Worm (Caenorhabditis elegans): Measurements from ENCODE around the gene F07H5.10.

The F07H5.10 gene

ce11 chrII:8806921-8807320 is 1.5 kb downstream of the F07H5.10 start, which contains the start of gene pho-13:
TSS of gene pho-13 (minus strand) at chrII:8807021.
- TF ChIP-seq flh-1 (GFP tag; optimal IDR thresholded peaks at IDR 0.05) (no peak), snpc-4 (tag; optimal IDR thresholded peaks at IDR 0.05) (no peak), sptf-1 (tag; optimal IDR thresholded peaks at IDR 0.05) (no peak), drap-1 (GFP tag; optimal IDR thresholded peaks at IDR 0.05) (no peak)

ce11 chrII:8800830-8801229 is 7.6 kb downstream of the F07H5.10 start, which contains the start of gene appg-2:
TSS of gene appg-2 (plus strand) at chrII:8801130.
- TF ChIP-seq pha-4 (tag; optimal IDR thresholded peaks at IDR 0.05) (no peak), mep-1 (tag; optimal IDR thresholded peaks at IDR 0.05) (no peak), lin-13 (tag; optimal IDR thresholded peaks at IDR 0.05) (no peak), nhr-237 (tag; optimal IDR thresholded peaks at IDR 0.05) (no peak), ztf-11 (tag; optimal IDR thresholded peaks at IDR 0.05) (no peak), ham-2 (GFP tag; optimal IDR thresholded peaks at IDR 0.05) (no peak), M03D4.4 (tag; optimal IDR thresholded peaks at IDR 0.05) (no peak), tbx-8 (GFP tag; optimal IDR thresholded peaks at IDR 0.05) (no peak), mab-5 (tag; optimal IDR thresholded peaks at IDR 0.05) (no peak), unc-39 (tag; optimal IDR thresholded peaks at IDR 0.05) (no peak), zip-8 (tag; optimal IDR thresholded peaks at IDR 0.05) (no peak)

- TF ChIP-seq nhr-237 (tag; optimal IDR thresholded peaks at IDR 0.05) (no peak), blmp-1 (tag; optimal IDR thresholded peaks at IDR 0.05) (no peak), lin-32 (GFP tag; optimal IDR thresholded peaks at IDR 0.05) (no peak), ztf-11 (tag; optimal IDR thresholded peaks at IDR 0.05) (no peak), lin-13 (tag; optimal IDR thresholded peaks at IDR 0.05) (no peak), bed-3 (GFP tag; optimal IDR thresholded peaks at IDR 0.05) (no peak), M03D4.4 (tag; optimal IDR thresholded peaks at IDR 0.05) (no peak), unc-120 (tag; optimal IDR thresholded peaks at IDR 0.05; ENCODE audit: poor library complexity, severe bottlenecking) (no peak)
Observed at ce11 chrII:8799725-8800124, 8.7 kb downstream of the F07H5.10 start.

ce11 chrII:8796391-8796790 is 12.0 kb downstream of the F07H5.10 start:
- TF ChIP-seq unc-62 (GFP tag; optimal IDR thresholded peaks at IDR 0.05) (no peak), cnd-1 (tag; optimal IDR thresholded peaks at IDR 0.05) (no peak), nhr-2 (tag; optimal IDR thresholded peaks at IDR 0.05) (no peak), ces-1 (GFP tag; optimal IDR thresholded peaks at IDR 0.05) (peak; percentile 56), lsy-2 (tag; optimal IDR thresholded peaks at IDR 0.05) (no peak), lin-32 (GFP tag; optimal IDR thresholded peaks at IDR 0.05) (no peak)

ce11 chrII:8795227-8795626 is 13.2 kb downstream of the F07H5.10 start:
- TF ChIP-seq ceh-43 (GFP tag; optimal IDR thresholded peaks at IDR 0.05) (no peak), M03D4.4 (tag; optimal IDR thresholded peaks at IDR 0.05) (no peak), cnd-1 (tag; optimal IDR thresholded peaks at IDR 0.05) (no peak), drap-1 (GFP tag; optimal IDR thresholded peaks at IDR 0.05) (no peak), ztf-11 (tag; optimal IDR thresholded peaks at IDR 0.05) (no peak), bed-3 (GFP tag; optimal IDR thresholded peaks at IDR 0.05) (no peak), ham-2 (GFP tag; optimal IDR thresholded peaks at IDR 0.05) (no peak), lsy-2 (tag; optimal IDR thresholded peaks at IDR 0.05) (no peak), unc-120 (tag; optimal IDR thresholded peaks at IDR 0.05; ENCODE audit: poor library complexity, severe bottlenecking) (no peak), mls-2 (tag; optimal IDR thresholded peaks at IDR 0.05) (no peak), nhr-237 (tag; optimal IDR thresholded peaks at IDR 0.05) (no peak), nhr-28 (tag; optimal IDR thresholded peaks at IDR 0.05) (no peak), blmp-1 (tag; optimal IDR thresholded peaks at IDR 0.05) (no peak), elt-3 (tag; optimal IDR thresholded peaks at IDR 0.05) (no peak), unc-39 (tag; optimal IDR thresholded peaks at IDR 0.05) (no peak), sem-2 (GFP tag; optimal IDR thresholded peaks at IDR 0.05) (no peak), hlh-1 (tag; optimal IDR thresholded peaks at IDR 0.05) (no peak), flh-1 (GFP tag; optimal IDR thresholded peaks at IDR 0.05) (no peak), elt-1 (tag; optimal IDR thresholded peaks at IDR 0.05; ENCODE audit: borderline replicate concordance, insufficient read depth) (no peak)

- TF ChIP-seq cnd-1 (tag; optimal IDR thresholded peaks at IDR 0.05) = no peak
- TF ChIP-seq ham-2 (GFP tag; optimal IDR thresholded peaks at IDR 0.05) = no peak
Observed at ce11 chrII:8794072-8794471, 14.3 kb downstream of the F07H5.10 start, which contains the start of gene F07H5.7. TSS of gene F07H5.7 (minus strand) at chrII:8794172.
